Fruit fly (Drosophila melanogaster) whole organism: ENCODE results near the gene vri.

Source experiments
- CG8478 ChIP-seq: fragments of >200 bp; optimal IDR thresholded peaks from 2 replicates; lab custom pipeline; 2018; ENCODE audit warnings: inconsistent platforms
- EcR ChIP-seq, 2 experiments: fragments of >200 bp; optimal IDR thresholded peaks; 2 replicates each; lab custom pipeline; 2017; ENCODE audit warnings: missing biosample characterization in 2 of 2, missing genetic modification characterization in 2 of 2, missing genetic modification reagents in 2 of 2
- pan ChIP-seq: fragments of >200 bp; optimal IDR thresholded peaks from 2 replicates; lab custom pipeline; 2017
- usp ChIP-seq: fragments of >200 bp; optimal IDR thresholded peaks from 2 replicates; lab custom pipeline; 2017; ENCODE audit warnings: missing biosample characterization, missing genetic modification characterization, mixed read lengths

dm6 chr2L:5297961-5298311 is 9.2 kb downstream of the vri start:
- no peak for TF ChIP-seq EcR (GFP tag; optimal IDR thresholded peaks at IDR 0.05; lab: Kevin White, UChicago)
- TF ChIP-seq CG8478, result no peak
- TF ChIP-seq usp (GFP tag; lab: Kevin White, UChicago), result no peak
- no peak for TF ChIP-seq pan (lab: Kevin White, UChicago)
